Fruit fly (Drosophila melanogaster) whole organism, embryonic: ENCODE measurements around the gene barc.
A peak's percentile ranks its signal among the peaks of the same experiment; 100 is the strongest.

Source experiments
- BEAF-32 ChIP-seq: fragments of 200-800 bp; sonication (Bioruptor generic); optimal IDR thresholded peaks from 3 replicates; lab custom pipeline; 2017; ENCODE audit warnings: missing biosample characterization, missing genetic modification characterization, mild to moderate bottlenecking, moderate library complexity, missing genetic modification reagents
- Blimp-1 ChIP-seq: fragments of 200-800 bp; sonication (Bioruptor generic); optimal IDR thresholded peaks from 3 replicates; lab custom pipeline; 2018; ENCODE audit warnings: missing biosample characterization, missing genetic modification characterization, mild to moderate bottlenecking, moderate library complexity, missing genetic modification reagents
- C15 ChIP-seq: fragments of 200-800 bp; sonication (Bioruptor generic); IDR thresholded peaks from 3 replicates; pipeline ENCODE4 v1.3.6; 2022; ENCODE audit warnings: missing biosample characterization, missing genetic modification characterization
- CG10274 ChIP-seq: fragments of 200-800 bp; sonication (Bioruptor generic); optimal IDR thresholded peaks from 3 replicates; lab custom pipeline; 2017; ENCODE audit warnings: missing biosample characterization, mild to moderate bottlenecking, missing genetic modification characterization
- CG11504 ChIP-seq: fragments of 200-800 bp; sonication (Bioruptor generic); optimal IDR thresholded peaks from 3 replicates; lab custom pipeline; 2019; ENCODE audit warnings: missing biosample characterization, mild to moderate bottlenecking, missing genetic modification characterization, moderate library complexity
- CG11696 ChIP-seq: fragments of 200-800 bp; sonication (Bioruptor generic); IDR thresholded peaks from 2 replicates; pipeline ENCODE4 v1.3.6; 2022; ENCODE audit warnings: missing biosample characterization, missing genetic modification characterization
- CG12104 ChIP-seq: fragments of 200-800 bp; sonication (Bioruptor generic); optimal IDR thresholded peaks from 3 replicates; lab custom pipeline; 2016; ENCODE audit warnings: missing biosample characterization, missing genetic modification characterization
- CG1233 ChIP-seq: fragments of 200-800 bp; sonication (Bioruptor generic); optimal IDR thresholded peaks from 4 replicates; lab custom pipeline; 2018; ENCODE audit warnings: missing biosample characterization, mild to moderate bottlenecking, missing genetic modification characterization
- CG12942 ChIP-seq: fragments of 200-800 bp; sonication (Bioruptor generic); optimal IDR thresholded peaks from 3 replicates; lab custom pipeline; 2016; ENCODE audit warnings: missing biosample characterization, missing genetic modification characterization
- CG14014 ChIP-seq: fragments of 200-800 bp; sonication (Bioruptor generic); IDR thresholded peaks from 2 replicates; pipeline ENCODE4 v1.3.6; 2022; ENCODE audit warnings: missing biosample characterization, missing genetic modification characterization
- CG14441 ChIP-seq: fragments of 200-800 bp; sonication (Bioruptor generic); IDR thresholded peaks from 2 replicates; pipeline ENCODE4 v1.3.6; 2022; ENCODE audit warnings: missing biosample characterization, missing genetic modification characterization
- CG17359 ChIP-seq: fragments of 200-800 bp; sonication (Bioruptor generic); optimal IDR thresholded peaks from 3 replicates; lab custom pipeline; 2018; ENCODE audit warnings: missing biosample characterization, mild to moderate bottlenecking, missing genetic modification characterization, moderate library complexity
- CG18262 ChIP-seq: fragments of 200-800 bp; optimal IDR thresholded peaks from 3 replicates; lab custom pipeline; 2019; ENCODE audit warnings: missing biosample characterization, mild to moderate bottlenecking, missing genetic modification characterization, moderate library complexity
- CG2120 ChIP-seq: fragments of 200-800 bp; sonication (Bioruptor generic); optimal IDR thresholded peaks from 3 replicates; lab custom pipeline; 2016; ENCODE audit warnings: missing biosample characterization, missing genetic modification characterization
- CG2129 ChIP-seq: fragments of 200-800 bp; sonication (Bioruptor generic); IDR thresholded peaks from 2 replicates; pipeline ENCODE4 v1.3.6; 2022; ENCODE audit warnings: missing biosample characterization, missing genetic modification characterization; ENCODE audit not compliant: partially characterized antibody
- CG30431 ChIP-seq: fragments of 200-800 bp; sonication (Bioruptor generic); optimal IDR thresholded peaks from 2 replicates; lab custom pipeline; 2017; ENCODE audit warnings: missing biosample characterization, missing genetic modification characterization
- CG3281 ChIP-seq: fragments of 200-800 bp; sonication (Bioruptor generic); optimal IDR thresholded peaks from 3 replicates; lab custom pipeline; 2017; ENCODE audit warnings: missing biosample characterization, mild to moderate bottlenecking, missing genetic modification characterization
- CG3847 ChIP-seq: fragments of 200-800 bp; sonication (Bioruptor generic); IDR thresholded peaks from 2 replicates; pipeline ENCODE4 v1.3.6; 2022; ENCODE audit warnings: missing biosample characterization, missing genetic modification characterization
- CG4707 ChIP-seq: fragments of 200-800 bp; sonication (Bioruptor generic); optimal IDR thresholded peaks from 2 replicates; lab custom pipeline; 2018; ENCODE audit warnings: missing biosample characterization, mild to moderate bottlenecking, missing genetic modification characterization, moderate library complexity
- CG5245 ChIP-seq: fragments of 200-800 bp; sonication (Bioruptor generic); optimal IDR thresholded peaks from 3 replicates; lab custom pipeline; 2016; ENCODE audit warnings: missing biosample characterization, missing genetic modification characterization
- CG6765 ChIP-seq: fragments of 200-800 bp; sonication (Bioruptor generic); optimal IDR thresholded peaks from 3 replicates; lab custom pipeline; 2017; ENCODE audit warnings: missing biosample characterization, mild to moderate bottlenecking, missing genetic modification characterization
- CG6813 ChIP-seq: fragments of 200-800 bp; sonication (Bioruptor generic); optimal IDR thresholded peaks from 2 replicates; lab custom pipeline; 2017; ENCODE audit warnings: missing biosample characterization, missing genetic modification characterization, mild to moderate bottlenecking, moderate library complexity, missing genetic modification reagents
- CG9727 ChIP-seq: fragments of 200-800 bp; sonication (Bioruptor generic); optimal IDR thresholded peaks from 3 replicates; lab custom pipeline; 2017; ENCODE audit warnings: missing biosample characterization, mild to moderate bottlenecking, missing genetic modification characterization
- Chrac-16 ChIP-seq: fragments of 200-800 bp; sonication (Bioruptor generic); optimal IDR thresholded peaks from 3 replicates; lab custom pipeline; 2016; ENCODE audit warnings: missing biosample characterization, missing genetic modification characterization
- HLH3B ChIP-seq: fragments of 200-800 bp; sonication (Bioruptor generic); IDR thresholded peaks from 2 replicates; pipeline ENCODE4 v1.3.6; 2022; ENCODE audit warnings: missing biosample characterization, missing genetic modification characterization
- Meics ChIP-seq: fragments of 200-800 bp; sonication (Bioruptor generic); optimal IDR thresholded peaks from 2 replicates; lab custom pipeline; 2017; ENCODE audit warnings: missing biosample characterization, mild to moderate bottlenecking, missing genetic modification characterization
- Myb ChIP-seq: fragments of 200-800 bp; sonication (Bioruptor generic); optimal IDR thresholded peaks from 2 replicates; lab custom pipeline; 2016; ENCODE audit warnings: missing biosample characterization, missing genetic modification characterization
- Opbp ChIP-seq: fragments of 200-800 bp; sonication (Bioruptor generic); IDR thresholded peaks from 3 replicates; pipeline ENCODE4 v1.3.6; 2022; ENCODE audit warnings: missing biosample characterization, missing genetic modification characterization; ENCODE audit not compliant: partially characterized antibody
- Ptx1 ChIP-seq: fragments of 200-800 bp; sonication (Bioruptor generic); IDR thresholded peaks from 2 replicates; pipeline ENCODE4 v1.3.6; 2022; ENCODE audit warnings: missing biosample characterization, missing genetic modification characterization
- Sry-δ ChIP-seq: fragments of 200-800 bp; sonication (Bioruptor generic); optimal IDR thresholded peaks from 2 replicates; lab custom pipeline; 2016; ENCODE audit warnings: missing biosample characterization, missing genetic modification characterization
- Ssrp ChIP-seq: fragments of 200-800 bp; sonication (Bioruptor generic); optimal IDR thresholded peaks from 2 replicates; lab custom pipeline; 2018; ENCODE audit warnings: missing biosample characterization, mild to moderate bottlenecking, missing genetic modification characterization, moderate library complexity
- Xbp1 ChIP-seq: fragments of 200-800 bp; sonication (Bioruptor generic); optimal IDR thresholded peaks from 3 replicates; lab custom pipeline; 2016; ENCODE audit warnings: missing biosample characterization, mild to moderate bottlenecking, missing genetic modification characterization
- Xrp1 ChIP-seq: fragments of 200-800 bp; sonication (Bioruptor generic); IDR thresholded peaks from 2 replicates; pipeline ENCODE4 v1.3.6; 2022; ENCODE audit warnings: missing biosample characterization, missing genetic modification characterization
- YL-1 ChIP-seq: fragments of 200-800 bp; sonication (Bioruptor generic); optimal IDR thresholded peaks from 3 replicates; lab custom pipeline; 2017; ENCODE audit warnings: missing biosample characterization, mild to moderate bottlenecking, missing genetic modification characterization
- cato ChIP-seq: fragments of 200-800 bp; sonication (Bioruptor generic); optimal IDR thresholded peaks from 2 replicates; lab custom pipeline; 2016; ENCODE audit warnings: missing biosample characterization, missing genetic modification characterization, borderline replicate concordance
- dysf ChIP-seq: fragments of 200-800 bp; sonication (Bioruptor generic); IDR thresholded peaks from 3 replicates; pipeline ENCODE4 v1.3.6; 2022; ENCODE audit warnings: missing biosample characterization, missing genetic modification characterization
- gro ChIP-seq: fragments of 200-800 bp; sonication (Bioruptor generic); optimal IDR thresholded peaks from 2 replicates; lab custom pipeline; 2016; ENCODE audit warnings: missing biosample characterization, missing genetic modification characterization
- h ChIP-seq: fragments of >200 bp; optimal IDR thresholded peaks from 2 replicates; lab custom pipeline; 2017
- inv ChIP-seq: fragments of 200-800 bp; sonication (Bioruptor generic); IDR thresholded peaks from 2 replicates; pipeline ENCODE4 v1.3.6; 2022; ENCODE audit warnings: missing biosample characterization, missing genetic modification characterization; ENCODE audit not compliant: partially characterized antibody
- jigr1 ChIP-seq: fragments of 200-800 bp; sonication (Bioruptor generic); IDR thresholded peaks from 3 replicates; pipeline ENCODE4 v1.3.6; 2022; ENCODE audit warnings: missing biosample characterization, missing genetic modification characterization
- jing ChIP-seq: fragments of 200-800 bp; sonication (Bioruptor generic); optimal IDR thresholded peaks from 2 replicates; lab custom pipeline; 2018; ENCODE audit warnings: missing biosample characterization, mild to moderate bottlenecking, missing genetic modification characterization
- lov ChIP-seq, 2 experiments: fragments of 200-800 bp in 1 of 2; fragments of >200 bp in 1 of 2; sonication (Bioruptor generic) in 1 of 2; IDR thresholded peaks in 1 of 2; optimal IDR thresholded peaks in 1 of 2; 2 replicates in 1 of 2; 3 replicates in 1 of 2; pipeline versions ENCODE4 v1.3.6 to Lab custom; 2017 to 2022; ENCODE audit warnings: missing biosample characterization in 1 of 2, missing genetic modification characterization in 1 of 2
- otp ChIP-seq: fragments of 200-800 bp; sonication (Bioruptor generic); IDR thresholded peaks from 3 replicates; pipeline ENCODE4, ENCODE4 v1.3.6; 2022; ENCODE audit warnings: missing biosample characterization, missing genetic modification characterization
- pnt ChIP-seq: fragments of 200-800 bp; sonication (Bioruptor generic); optimal IDR thresholded peaks from 3 replicates; lab custom pipeline; 2016; ENCODE audit warnings: missing biosample characterization, missing genetic modification characterization
- ro ChIP-seq: fragments of 200-800 bp; sonication (Bioruptor generic); IDR thresholded peaks from 2 replicates; pipeline ENCODE4 v1.3.6; 2022; ENCODE audit warnings: missing biosample characterization, missing genetic modification characterization
- run ChIP-seq: fragments of 200-800 bp; sonication (Bioruptor generic); optimal IDR thresholded peaks from 3 replicates; lab custom pipeline; 2018; ENCODE audit warnings: missing biosample characterization, mild to moderate bottlenecking, missing genetic modification characterization
- scrt ChIP-seq: fragments of 200-800 bp; sonication (Bioruptor generic); optimal IDR thresholded peaks from 2 replicates; lab custom pipeline; 2018; ENCODE audit warnings: missing biosample characterization, mild to moderate bottlenecking, missing genetic modification characterization, moderate library complexity
- so ChIP-seq: fragments of 200-800 bp; sonication (Bioruptor generic); IDR thresholded peaks from 3 replicates; pipeline ENCODE4 v1.3.6; 2022; ENCODE audit warnings: missing biosample characterization, missing genetic modification characterization
- stc ChIP-seq: fragments of 200-800 bp; sonication (Bioruptor generic); IDR thresholded peaks from 2 replicates; pipeline ENCODE4 v1.3.6; 2022; ENCODE audit warnings: missing biosample characterization, missing genetic modification characterization
- trem ChIP-seq: fragments of 200-800 bp; optimal IDR thresholded peaks from 3 replicates; lab custom pipeline; 2019; ENCODE audit warnings: missing biosample characterization, mild to moderate bottlenecking, missing genetic modification characterization, moderate library complexity
- vvl ChIP-seq: fragments of 200-800 bp; sonication (Bioruptor generic); IDR thresholded peaks from 2 replicates; pipeline ENCODE4 v1.3.6; 2022; ENCODE audit warnings: missing biosample characterization, missing genetic modification characterization

The barc gene

dm6 chr3L:21385699-21386098, 47.2 kb downstream of the barc start:
- TF ChIP-seq Ssrp (tag; lab: Kevin White, UChicago): peak; percentile 22
- TF ChIP-seq Chrac-16 (GFP tag; lab: Kevin White, UChicago): no peak
- no peak for TF ChIP-seq CG5245
- no peak for TF ChIP-seq BEAF-32 (GFP tag; lab: Kevin White, UChicago)
- TF ChIP-seq gro (GFP tag; lab: Kevin White, UChicago): no peak
- TF ChIP-seq Myb (GFP tag; lab: Kevin White, UChicago): no peak
- TF ChIP-seq otp (GFP tag; lab: Robert Waterston, UW): no peak
- 0 out of 2 replicates have a peak, but pooled peaks have one; percentile 20 for TF ChIP-seq HLH3B
- TF ChIP-seq CG14441: no peak
- TF ChIP-seq Xbp1 (GFP tag; lab: Kevin White, UChicago): peak; percentile 0
- TF ChIP-seq CG6813 (GFP tag; lab: Kevin White, UChicago): no peak
- peak; percentile 58 for TF ChIP-seq CG11504 (tag; lab: Kevin White, UChicago)
- no peak for TF ChIP-seq pnt (GFP tag; lab: Kevin White, UChicago)
- TF ChIP-seq Opbp (GFP tag; lab: Robert Waterston, UW): no peak
- peak; percentile 25 for TF ChIP-seq Blimp-1
- no peak for TF ChIP-seq so (GFP tag; lab: Robert Waterston, UW)
- TF ChIP-seq CG3847 (GFP tag; lab: Robert Waterston, UW): no peak
- TF ChIP-seq stc: no peak
- no peak for TF ChIP-seq CG1233 (GFP tag; lab: Kevin White, UChicago)
- peak; percentile 15 for TF ChIP-seq CG17359 (tag; lab: Kevin White, UChicago)
- TF ChIP-seq CG9727 (GFP tag; lab: Kevin White, UChicago): peak; percentile 1
- no peak for TF ChIP-seq inv (GFP tag; lab: Robert Waterston, UW)
- no peak for TF ChIP-seq CG4707 (GFP tag; lab: Kevin White, UChicago)
- no peak for TF ChIP-seq trem (tag; lab: Kevin White, UChicago)
- TF ChIP-seq CG12104 (GFP tag; lab: Kevin White, UChicago): no peak
- no peak for TF ChIP-seq CG14014 (GFP tag; lab: Robert Waterston, UW)
- no peak for TF ChIP-seq CG2120 (GFP tag; lab: Kevin White, UChicago)
- TF ChIP-seq ro: no peak
- TF ChIP-seq jing (GFP tag; lab: Kevin White, UChicago): no peak
- TF ChIP-seq h (lab: Kevin White, UChicago): no peak
- TF ChIP-seq run (tag; lab: Kevin White, UChicago): no peak
- TF ChIP-seq jigr1 (GFP tag; lab: Robert Waterston, UW): no peak
- no peak for TF ChIP-seq Sry-δ
- no peak for TF ChIP-seq vvl (GFP tag; lab: Robert Waterston, UW)
- TF ChIP-seq lov (optimal IDR thresholded peaks at IDR 0.05; lab: Kevin White, UChicago): no peak
- TF ChIP-seq lov (GFP tag; IDR thresholded peaks at IDR 0.05; lab: Robert Waterston, UW): no peak
- peak; percentile 11 for TF ChIP-seq CG18262 (tag; lab: Kevin White, UChicago)
- peak; percentile 21 for TF ChIP-seq Meics (GFP tag; lab: Kevin White, UChicago)
- no peak for TF ChIP-seq cato (GFP tag; lab: Kevin White, UChicago)
- no peak for TF ChIP-seq CG6765
- TF ChIP-seq YL-1 (GFP tag; lab: Kevin White, UChicago): no peak
- no peak for TF ChIP-seq CG12942 (GFP tag; lab: Kevin White, UChicago)
- no peak for TF ChIP-seq CG2129 (GFP tag; lab: Robert Waterston, UW)
- no peak for TF ChIP-seq CG10274 (GFP tag; lab: Kevin White, UChicago)
- TF ChIP-seq dysf (GFP tag; lab: Robert Waterston, UW): 0 out of 3 replicates have a peak, but pooled peaks have one; percentile 13
- 0 out of 2 replicates have a peak, but pooled peaks have one; percentile 14 for TF ChIP-seq Ptx1 (GFP tag; lab: Robert Waterston, UW)
- TF ChIP-seq scrt: no peak
- no peak for TF ChIP-seq CG30431 (GFP tag; lab: Kevin White, UChicago)
- TF ChIP-seq C15 (GFP tag; lab: Robert Waterston, UW): no peak
- TF ChIP-seq CG11696 (GFP tag; lab: Robert Waterston, UW): no peak
- no peak for TF ChIP-seq Xrp1 (GFP tag; lab: Robert Waterston, UW)
- peak; percentile 26 for TF ChIP-seq CG3281 (GFP tag; lab: Kevin White, UChicago)
